Worm (Caenorhabditis elegans) whole organism, mixed stage, embryonic: ENCODE data around the gene nhr-134.
"Not testable (repeated sequence)": the region's sequence is repeated elsewhere in the genome, so short reads cannot be mapped to it uniquely, and the experiment has no call there.

ENCODE experiments used
- bed-3 ChIP-seq: fragments of 200-800 bp; sonication (Bioruptor generic); optimal IDR thresholded peaks from 3 replicates; lab custom pipeline; 2018; ENCODE audit warnings: mild to moderate bottlenecking, missing genetic modification characterization, moderate library complexity, missing compliant biosample characterization
- blmp-1 ChIP-seq: fragments of 150-350 bp; optimal IDR thresholded peaks from 2 replicates; lab custom pipeline; 2014; ENCODE audit warnings: missing biosample characterization, missing genetic modification characterization
- ceh-39 ChIP-seq: fragments of 150-350 bp; optimal IDR thresholded peaks from 2 replicates; lab custom pipeline; 2014; ENCODE audit warnings: missing biosample characterization, missing genetic modification characterization
- ceh-43 ChIP-seq: fragments of 200-800 bp; sonication (Bioruptor generic); optimal IDR thresholded peaks from 2 replicates; lab custom pipeline; 2018; ENCODE audit warnings: mild to moderate bottlenecking, missing genetic modification characterization, moderate library complexity, missing compliant biosample characterization
- ceh-83 ChIP-seq: fragments of 200-800 bp; sonication (Bioruptor generic); optimal IDR thresholded peaks from 2 replicates; lab custom pipeline; 2018; ENCODE audit warnings: mild to moderate bottlenecking, missing genetic modification characterization, missing compliant biosample characterization
- cnd-1 ChIP-seq: fragments of 200-800 bp; sonication (Bioruptor generic); optimal IDR thresholded peaks from 2 replicates; lab custom pipeline; 2018; ENCODE audit warnings: mild to moderate bottlenecking, missing genetic modification characterization, missing compliant biosample characterization
- elt-1 ChIP-seq: sonication (generic microtip); optimal IDR thresholded peaks from 2 replicates; lab custom pipeline; 2017; ENCODE audit warnings: missing genetic modification characterization, mild to moderate bottlenecking, missing compliant biosample characterization, antibody characterized with exemption, moderate library complexity, borderline replicate concordance; ENCODE audit not compliant: insufficient read depth
- elt-3 ChIP-seq: fragments of 150-350 bp; optimal IDR thresholded peaks from 2 replicates; lab custom pipeline; 2014; ENCODE audit warnings: missing biosample characterization, missing genetic modification characterization
- ham-2 ChIP-seq: fragments of 200-800 bp; sonication (Bioruptor generic); optimal IDR thresholded peaks from 2 replicates; lab custom pipeline; 2018; ENCODE audit warnings: mild to moderate bottlenecking, missing genetic modification characterization, missing compliant biosample characterization
- hlh-1 ChIP-seq: fragments of 150-350 bp; optimal IDR thresholded peaks from 2 replicates; lab custom pipeline; 2014; ENCODE audit warnings: missing biosample characterization, missing genetic modification reagents, missing genetic modification characterization
- lin-13 ChIP-seq: fragments of 150-350 bp; optimal IDR thresholded peaks from 2 replicates; lab custom pipeline; 2014; ENCODE audit warnings: missing biosample characterization, missing genetic modification characterization
- lin-32 ChIP-seq: fragments of 200-800 bp; sonication (Bioruptor generic); optimal IDR thresholded peaks from 2 replicates; lab custom pipeline; 2018; ENCODE audit warnings: mild to moderate bottlenecking, missing genetic modification characterization, missing compliant biosample characterization
- lsy-2 ChIP-seq: fragments of 150-350 bp; optimal IDR thresholded peaks from 2 replicates; lab custom pipeline; 2014; ENCODE audit warnings: missing biosample characterization, missing genetic modification characterization
- mep-1 ChIP-seq: fragments of 150-350 bp; optimal IDR thresholded peaks from 2 replicates; lab custom pipeline; 2017; ENCODE audit warnings: missing biosample characterization, missing genetic modification reagents, missing genetic modification characterization, inconsistent platforms
- nhr-12 ChIP-seq: fragments of 150-350 bp; optimal IDR thresholded peaks from 2 replicates; lab custom pipeline; 2014; ENCODE audit warnings: missing biosample characterization, missing genetic modification characterization
- nhr-2 ChIP-seq: fragments of 150-350 bp; optimal IDR thresholded peaks from 2 replicates; lab custom pipeline; 2014; ENCODE audit warnings: missing biosample characterization, missing genetic modification characterization
- nhr-237 ChIP-seq: fragments of 150-350 bp; optimal IDR thresholded peaks from 2 replicates; lab custom pipeline; 2014; ENCODE audit warnings: missing biosample characterization, missing genetic modification characterization
- nhr-28 ChIP-seq: fragments of 150-350 bp; optimal IDR thresholded peaks from 2 replicates; lab custom pipeline; 2014; ENCODE audit warnings: missing biosample characterization, missing genetic modification characterization
- nhr-76 ChIP-seq: sonication (generic microtip); optimal IDR thresholded peaks from 2 replicates; lab custom pipeline; 2017; ENCODE audit warnings: missing biosample characterization, missing genetic modification characterization
- pha-4 ChIP-seq: fragments of 150-350 bp; optimal IDR thresholded peaks from 2 replicates; lab custom pipeline; 2018; ENCODE audit warnings: missing biosample characterization, missing genetic modification reagents, missing genetic modification characterization
- sem-2 ChIP-seq: fragments of 200-800 bp; sonication (Bioruptor generic); optimal IDR thresholded peaks from 2 replicates; lab custom pipeline; 2018; ENCODE audit warnings: mild to moderate bottlenecking, missing genetic modification characterization, missing compliant biosample characterization
- unc-120 ChIP-seq: sonication (generic microtip); optimal IDR thresholded peaks from 2 replicates; lab custom pipeline; 2017; ENCODE audit warnings: missing genetic modification characterization, missing compliant biosample characterization; ENCODE audit not compliant: poor library complexity, severe bottlenecking
- unc-39 ChIP-seq: fragments of 150-350 bp; optimal IDR thresholded peaks from 2 replicates; lab custom pipeline; 2014; ENCODE audit warnings: missing biosample characterization, missing genetic modification characterization
- unc-62 ChIP-seq: fragments of 150-350 bp; optimal IDR thresholded peaks from 2 replicates; lab custom pipeline; 2014; ENCODE audit warnings: missing biosample characterization, missing genetic modification reagents, missing genetic modification characterization
- zip-8 ChIP-seq: fragments of 150-350 bp; optimal IDR thresholded peaks from 2 replicates; lab custom pipeline; 2014; ENCODE audit warnings: missing biosample characterization, missing genetic modification characterization
- ztf-11 ChIP-seq: fragments of 150-350 bp; optimal IDR thresholded peaks from 2 replicates; lab custom pipeline; 2014; ENCODE audit warnings: missing biosample characterization, missing genetic modification characterization

nhr-134 gene

DNA sequence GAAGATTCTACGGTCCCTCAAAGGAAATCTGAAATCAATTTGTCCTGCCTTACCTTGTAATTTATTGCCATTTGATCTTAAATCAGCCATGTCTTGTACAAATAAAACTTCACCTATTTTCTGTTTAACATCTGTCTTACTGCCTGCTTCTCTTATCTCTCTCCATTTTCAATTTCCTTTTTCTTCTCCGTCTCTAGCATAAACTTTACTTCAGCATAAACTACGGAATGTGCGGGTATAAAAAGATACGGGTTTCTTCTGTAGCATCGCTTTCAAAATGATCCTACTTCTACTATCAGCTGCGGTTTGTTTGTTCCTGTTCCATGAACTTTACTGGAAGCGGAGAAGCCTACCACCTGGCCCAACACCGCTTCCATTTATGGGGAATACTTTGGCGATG is 13.7 kb downstream of the nhr-134 start, which contains the start of gene cyp-33C5:
cyp-33C5 (plus strand) TSS at position 254 of the 400 bp plus-strand sequence.
- no peak for TF ChIP-seq elt-3
- no peak for TF ChIP-seq ham-2 (GFP tag; lab: Kevin White, UChicago)
- TF ChIP-seq unc-39 (tag; lab: Kevin White, UChicago) = no peak
- TF ChIP-seq lin-32 (GFP tag; lab: Kevin White, UChicago) = no peak

DNA sequence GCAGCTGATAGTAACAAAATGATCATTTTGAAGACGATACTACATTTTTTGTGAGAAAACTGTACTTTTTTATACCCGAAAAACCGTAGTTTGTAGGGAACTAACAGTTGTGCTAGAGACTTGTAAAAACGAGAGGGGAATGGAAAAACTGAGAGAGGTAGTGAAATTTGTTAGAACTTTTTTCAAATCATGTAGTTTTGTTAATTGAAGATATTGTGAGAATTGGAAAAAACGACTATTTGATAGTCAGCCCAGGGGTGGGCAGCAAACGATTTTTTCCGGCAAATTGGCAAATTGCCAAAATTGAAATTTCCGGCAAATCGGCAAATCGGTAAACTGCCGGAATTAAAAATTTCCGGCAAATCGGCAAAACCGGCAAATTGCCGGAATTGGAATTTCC is 18.3 kb downstream of the nhr-134 start, which contains the start of gene cyp-33C6:
cyp-33C6 (minus strand) TSS at position 101 of the 400 bp plus-strand sequence.
- TF ChIP-seq bed-3 (GFP tag; lab: Kevin White, UChicago) = no peak
- no peak for TF ChIP-seq nhr-2 (tag; lab: Kevin White, UChicago)
- no peak for TF ChIP-seq mep-1
- TF ChIP-seq lin-32 (GFP tag; lab: Kevin White, UChicago) = no peak
- no peak for TF ChIP-seq ceh-39 (tag; lab: Kevin White, UChicago)
- no peak for TF ChIP-seq unc-62
- TF ChIP-seq lsy-2 = no peak
- TF ChIP-seq ceh-83 (GFP tag; lab: Kevin White, UChicago) = no peak
- TF ChIP-seq nhr-237 (tag; lab: Kevin White, UChicago) = no peak
- TF ChIP-seq nhr-12 (tag; lab: Kevin White, UChicago) = no peak
- TF ChIP-seq lin-13 (tag; lab: Kevin White, UChicago) = no peak
- no peak for TF ChIP-seq blmp-1
- no peak for TF ChIP-seq hlh-1 (tag; lab: Kevin White, UChicago)
- TF ChIP-seq cnd-1 = no peak
- no peak for TF ChIP-seq unc-39 (tag; lab: Kevin White, UChicago)
- no peak for TF ChIP-seq elt-1 (tag; lab: Kevin White, UChicago)
- TF ChIP-seq, all 35 proteins: peak for 0

DNA sequence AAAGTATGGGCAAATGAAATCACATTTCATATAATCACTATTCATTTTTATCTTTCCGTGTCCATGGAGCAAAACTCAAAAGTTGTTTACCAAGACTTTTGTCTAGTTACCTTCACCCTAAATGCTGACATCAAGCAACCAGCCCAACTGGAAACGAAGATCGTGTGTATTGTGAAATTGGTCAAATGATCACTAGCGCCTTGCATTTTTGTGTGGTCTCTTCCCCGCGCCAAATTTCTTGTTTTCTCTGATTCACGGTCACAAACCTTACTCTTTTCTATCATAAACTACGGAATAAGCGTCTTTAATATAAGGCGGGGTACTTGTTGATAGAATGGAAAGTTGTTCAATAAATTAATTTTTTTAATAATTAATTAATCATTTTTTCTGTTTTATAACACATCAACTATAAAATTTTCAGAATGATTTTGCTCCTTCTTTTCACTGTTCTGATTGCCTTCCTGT is 19.1 kb downstream of the nhr-134 start, which contains the start of gene cyp-33C7:
cyp-33C7 (plus strand) TSS at position 415 of the 465 bp plus-strand sequence.
- no peak for TF ChIP-seq unc-120
- no peak for TF ChIP-seq ceh-43 (GFP tag; lab: Kevin White, UChicago)
- TF ChIP-seq nhr-76 (tag; lab: Kevin White, UChicago) = no peak
- no peak for TF ChIP-seq nhr-2 (tag; lab: Kevin White, UChicago)
- TF ChIP-seq nhr-28 (tag; lab: Kevin White, UChicago) = no peak
- TF ChIP-seq sem-2 (GFP tag; lab: Kevin White, UChicago) = no peak
- TF ChIP-seq blmp-1 = no peak
- no peak for TF ChIP-seq zip-8 (tag; lab: Kevin White, UChicago)
- TF ChIP-seq hlh-1 (tag; lab: Kevin White, UChicago) = no peak
- TF ChIP-seq, all 35 proteins: peak for 0

ce11 chrV:2251774-2252173 is 20.8 kb downstream of the nhr-134 start:
- TF ChIP-seq nhr-28 (tag; lab: Kevin White, UChicago) = no peak

- TF ChIP-seq ceh-83 (GFP tag; lab: Kevin White, UChicago) (no peak), ceh-43 (GFP tag; lab: Kevin White, UChicago) (no peak)
Observed at ce11 chrV:2254553-2255124, 23.6 kb downstream of the nhr-134 start, which contains the start of gene str-253. Gene str-253 (minus strand): TSS chrV:2254603.

DNA sequence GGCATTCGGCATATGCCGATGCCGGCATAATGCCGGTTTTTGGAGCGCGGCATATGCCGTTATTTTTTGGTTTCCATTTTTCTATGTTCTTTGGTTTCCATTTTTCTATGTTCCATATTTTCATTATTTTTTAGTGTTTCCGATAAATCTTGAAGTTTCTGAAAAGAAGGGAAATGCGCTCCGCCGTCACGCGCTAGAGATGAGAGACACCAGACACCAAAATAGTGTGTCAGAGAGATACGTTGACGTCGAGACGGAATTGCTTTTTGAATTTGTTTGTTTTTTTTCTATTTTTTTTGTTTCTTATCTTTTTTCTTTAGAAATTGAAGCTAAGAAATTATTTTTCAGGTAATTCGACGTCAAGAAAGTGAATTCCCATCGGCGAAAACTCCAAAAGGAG is 24.2 kb downstream of the nhr-134 start, which contains the start of gene F41B5.1:
F41B5.1 (plus strand) TSS at position 343 of the 400 bp plus-strand sequence.
- not testable (repeated sequence) for TF ChIP-seq elt-1, lin-13, ztf-11 (tag; lab: Kevin White, UChicago)

DNA sequence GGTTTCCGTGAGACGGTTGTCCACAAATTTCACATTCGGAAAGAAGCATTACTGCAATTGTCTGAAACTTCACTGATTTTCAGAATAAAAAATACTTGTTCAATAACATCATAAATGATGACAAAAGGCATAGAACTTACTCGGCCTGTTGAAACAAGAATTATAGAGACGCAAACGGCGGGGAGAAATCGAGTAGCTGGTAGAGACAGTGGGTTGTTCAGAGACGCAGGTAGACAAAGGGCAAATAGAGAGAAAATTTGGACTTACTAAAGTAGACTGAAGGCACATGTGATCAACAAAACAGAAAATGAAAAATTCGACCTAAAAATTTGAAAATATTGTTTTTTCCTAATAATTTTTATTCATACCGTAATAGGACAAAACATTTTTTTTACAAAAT is 28.7 kb downstream of the nhr-134 start, which contains the start of gene nhr-182:
nhr-182 (minus strand) TSS at position 178 of the 400 bp plus-strand sequence.
- no peak for TF ChIP-seq bed-3 (GFP tag; lab: Kevin White, UChicago)
- TF ChIP-seq pha-4 (tag; lab: Kevin White, UChicago) = peak; percentile 75
